Fruit fly (Drosophila melanogaster) whole organism, embryonic: ENCODE data around the gene Hsp22.

Experiments
- Abd-B ChIP-seq: fragments of 200-800 bp; sonication (Bioruptor generic); optimal IDR thresholded peaks from 2 replicates; lab custom pipeline; 2018; ENCODE audit warnings: missing biosample characterization, mild to moderate bottlenecking, missing genetic modification characterization, moderate library complexity
- Adf1 ChIP-seq: fragments of 200-800 bp; sonication (Bioruptor generic); IDR thresholded peaks from 2 replicates; pipeline ENCODE4 v1.3.6; 2022; ENCODE audit warnings: missing biosample characterization, missing genetic modification characterization
- CG11456 ChIP-seq: fragments of 200-800 bp; sonication (Bioruptor generic); IDR thresholded peaks from 3 replicates; pipeline ENCODE4 v1.3.6; 2022; ENCODE audit warnings: missing biosample characterization, missing genetic modification characterization
- CG11504 ChIP-seq: fragments of 200-800 bp; sonication (Bioruptor generic); optimal IDR thresholded peaks from 3 replicates; lab custom pipeline; 2019; ENCODE audit warnings: missing biosample characterization, mild to moderate bottlenecking, missing genetic modification characterization, moderate library complexity
- CG11560 ChIP-seq: fragments of 200-800 bp; sonication (Bioruptor generic); IDR thresholded peaks from 3 replicates; pipeline ENCODE4 v1.3.6; 2022; ENCODE audit warnings: missing biosample characterization, missing genetic modification characterization
- CG13424 ChIP-seq: fragments of 200-800 bp; sonication (Bioruptor generic); optimal IDR thresholded peaks from 2 replicates; lab custom pipeline; 2019; ENCODE audit warnings: missing biosample characterization, mild to moderate bottlenecking, missing genetic modification characterization, moderate library complexity
- CG14441 ChIP-seq: fragments of 200-800 bp; sonication (Bioruptor generic); IDR thresholded peaks from 2 replicates; pipeline ENCODE4 v1.3.6; 2022; ENCODE audit warnings: missing biosample characterization, missing genetic modification characterization
- CG1603 ChIP-seq: fragments of 200-800 bp; sonication (Bioruptor generic); optimal IDR thresholded peaks from 2 replicates; lab custom pipeline; 2019; ENCODE audit warnings: missing biosample characterization, mild to moderate bottlenecking, missing genetic modification characterization, moderate library complexity
- CG17612 ChIP-seq: fragments of 200-800 bp; sonication (Bioruptor generic); IDR thresholded peaks from 2 replicates; pipeline ENCODE4 v1.3.6; 2022; ENCODE audit warnings: missing biosample characterization, missing genetic modification characterization
- CG3163 ChIP-seq: fragments of 200-800 bp; sonication (Bioruptor generic); optimal IDR thresholded peaks from 3 replicates; lab custom pipeline; 2016; ENCODE audit warnings: missing biosample characterization, missing genetic modification characterization
- CG3281 ChIP-seq: fragments of 200-800 bp; sonication (Bioruptor generic); optimal IDR thresholded peaks from 3 replicates; lab custom pipeline; 2017; ENCODE audit warnings: missing biosample characterization, mild to moderate bottlenecking, missing genetic modification characterization
- CG3407 ChIP-seq: fragments of 200-800 bp; sonication (Bioruptor generic); optimal IDR thresholded peaks from 2 replicates; lab custom pipeline; 2018; ENCODE audit warnings: missing biosample characterization, mild to moderate bottlenecking, missing genetic modification characterization
- CG34376 ChIP-seq: fragments of 200-800 bp; sonication (Bioruptor generic); optimal IDR thresholded peaks from 2 replicates; lab custom pipeline; 2018; ENCODE audit warnings: missing biosample characterization, mild to moderate bottlenecking, missing genetic modification characterization
- CG6254 ChIP-seq: fragments of 200-800 bp; sonication (Bioruptor generic); optimal IDR thresholded peaks from 3 replicates; lab custom pipeline; 2017; ENCODE audit warnings: mild to moderate bottlenecking, missing biosample characterization, missing genetic modification reagents, missing genetic modification characterization
- CG6689 ChIP-seq: fragments of 200-800 bp; sonication (Bioruptor generic); IDR thresholded peaks from 2 replicates; pipeline ENCODE4 v1.3.6; 2022; ENCODE audit warnings: missing biosample characterization, missing genetic modification characterization
- CG7839 ChIP-seq: fragments of 200-800 bp; sonication (Bioruptor generic); optimal IDR thresholded peaks from 3 replicates; lab custom pipeline; 2018; ENCODE audit warnings: missing biosample characterization, mild to moderate bottlenecking, missing genetic modification characterization, moderate library complexity
- Chrac-16 ChIP-seq: fragments of 200-800 bp; sonication (Bioruptor generic); optimal IDR thresholded peaks from 3 replicates; lab custom pipeline; 2016; ENCODE audit warnings: missing biosample characterization, missing genetic modification characterization
- Doc2 ChIP-seq: fragments of 200-800 bp; sonication (Bioruptor generic); IDR thresholded peaks from 2 replicates; pipeline ENCODE4 v1.3.6; 2022; ENCODE audit warnings: missing biosample characterization, missing genetic modification characterization
- Dp ChIP-seq: fragments of 200-800 bp; sonication (Bioruptor generic); optimal IDR thresholded peaks from 2 replicates; lab custom pipeline; 2018; ENCODE audit warnings: missing biosample characterization, mild to moderate bottlenecking, missing genetic modification characterization, moderate library complexity
- E2f2 ChIP-seq: fragments of 200-800 bp; sonication (Bioruptor generic); IDR thresholded peaks from 2 replicates; pipeline ENCODE4 v1.3.6; 2022; ENCODE audit warnings: missing biosample characterization, missing genetic modification characterization
- Ets65A ChIP-seq: fragments of 200-800 bp; sonication (Bioruptor generic); peaks from one replicate; lab custom pipeline; 2016; ENCODE audit warnings: missing biosample characterization, missing genetic modification characterization
- Fer2 ChIP-seq: fragments of 200-800 bp; sonication (Bioruptor generic); optimal IDR thresholded peaks from 2 replicates; lab custom pipeline; 2018; ENCODE audit warnings: missing biosample characterization, mild to moderate bottlenecking, missing genetic modification characterization, moderate library complexity
- Fer3 ChIP-seq: fragments of 200-800 bp; sonication (Bioruptor generic); optimal IDR thresholded peaks from 2 replicates; lab custom pipeline; 2018; ENCODE audit warnings: missing biosample characterization, mild to moderate bottlenecking, missing genetic modification characterization, moderate library complexity
- GATAe ChIP-seq: fragments of 200-800 bp; sonication (Bioruptor generic); conservative IDR thresholded peaks from 2 replicates; pipeline ENCODE4 v1.3.6; 2022; ENCODE audit warnings: missing biosample characterization, missing genetic modification characterization
- HLHmδ ChIP-seq: fragments of 200-800 bp; sonication (Bioruptor generic); optimal IDR thresholded peaks from 2 replicates; lab custom pipeline; 2018; ENCODE audit warnings: missing biosample characterization, mild to moderate bottlenecking, missing genetic modification characterization, moderate library complexity
- Mes4 ChIP-seq: fragments of 200-800 bp; sonication (Bioruptor generic); optimal IDR thresholded peaks from 2 replicates; lab custom pipeline; 2016; ENCODE audit warnings: missing biosample characterization, missing genetic modification characterization
- NC2α ChIP-seq: fragments of 200-800 bp; sonication (Bioruptor generic); optimal IDR thresholded peaks from 2 replicates; lab custom pipeline; 2016; ENCODE audit warnings: missing biosample characterization, missing genetic modification characterization
- Nf-YA ChIP-seq: fragments of 200-800 bp; sonication (Bioruptor generic); IDR thresholded peaks from 2 replicates; pipeline ENCODE4 v1.3.6; 2022; ENCODE audit warnings: missing biosample characterization, missing genetic modification characterization
- Oaz ChIP-seq: fragments of 200-800 bp; sonication (Bioruptor generic); IDR thresholded peaks from 2 replicates; pipeline ENCODE4 v1.3.6; 2022; ENCODE audit warnings: missing biosample characterization, missing genetic modification characterization
- Rfx ChIP-seq: fragments of 200-800 bp; sonication (Bioruptor generic); IDR thresholded peaks from 2 replicates; pipeline ENCODE4 v1.3.6; 2022; ENCODE audit warnings: missing biosample characterization, missing genetic modification characterization
- Scr ChIP-seq: fragments of 200-800 bp; sonication (Bioruptor generic); IDR thresholded peaks from 2 replicates; pipeline ENCODE4 v1.3.6; 2022; ENCODE audit warnings: missing biosample characterization, missing genetic modification characterization; ENCODE audit not compliant: partially characterized antibody
- Sox100B ChIP-seq: fragments of 200-800 bp; sonication (Bioruptor generic); optimal IDR thresholded peaks from 3 replicates; lab custom pipeline; 2018; ENCODE audit warnings: missing biosample characterization, mild to moderate bottlenecking, missing genetic modification characterization
- abd-A ChIP-seq: fragments of 200-800 bp; sonication (Bioruptor generic); optimal IDR thresholded peaks from 3 replicates; lab custom pipeline; 2019; ENCODE audit warnings: missing biosample characterization, mild to moderate bottlenecking, missing genetic modification characterization, moderate library complexity
- chinmo ChIP-seq: fragments of 200-800 bp; sonication (Bioruptor generic); IDR thresholded peaks from 4 replicates; pipeline ENCODE4 v1.3.6; 2022; ENCODE audit warnings: missing biosample characterization, missing genetic modification characterization; ENCODE audit not compliant: partially characterized antibody
- chn ChIP-seq: fragments of 200-800 bp; sonication (Bioruptor generic); optimal IDR thresholded peaks from 2 replicates; lab custom pipeline; 2016; ENCODE audit warnings: missing biosample characterization, missing genetic modification characterization
- disco-r ChIP-seq: fragments of 200-800 bp; sonication (Bioruptor generic); optimal IDR thresholded peaks from 2 replicates; lab custom pipeline; 2016; ENCODE audit warnings: missing biosample characterization, missing genetic modification characterization
- gfzf ChIP-seq: fragments of 200-800 bp; sonication (Bioruptor generic); optimal IDR thresholded peaks from 2 replicates; lab custom pipeline; 2016; ENCODE audit warnings: missing biosample characterization, mild to moderate bottlenecking, missing genetic modification characterization, moderate library complexity
- gsb ChIP-seq: fragments of 200-800 bp; sonication (Bioruptor generic); IDR thresholded peaks from 2 replicates; pipeline ENCODE4 v1.3.6; 2022; ENCODE audit warnings: missing biosample characterization, missing genetic modification characterization
- lab ChIP-seq: fragments of 200-800 bp; sonication (Bioruptor generic); optimal IDR thresholded peaks from 3 replicates; lab custom pipeline; 2017; ENCODE audit warnings: missing biosample characterization, missing genetic modification characterization, mild to moderate bottlenecking, moderate library complexity, missing genetic modification reagents
- lola ChIP-seq, 3 experiments: fragments of >200 bp in 2 of 3; fragments of 200-800 bp in 1 of 3; sonication (Bioruptor generic) in 1 of 3; optimal IDR thresholded peaks; 2 replicates each; lab custom pipeline; 2017 to 2019; ENCODE audit warnings: missing biosample characterization in 3 of 3, missing genetic modification characterization in 3 of 3, mild to moderate bottlenecking in 1 of 3, moderate library complexity in 1 of 3
- maf-S ChIP-seq: fragments of 200-800 bp; sonication (Bioruptor generic); optimal IDR thresholded peaks from 2 replicates; lab custom pipeline; 2016; ENCODE audit warnings: missing biosample characterization, missing genetic modification characterization
- p53 ChIP-seq: fragments of 200-800 bp; sonication (Bioruptor generic); optimal IDR thresholded peaks from 2 replicates; lab custom pipeline; 2016; ENCODE audit warnings: missing biosample characterization, missing genetic modification characterization
- repo ChIP-seq: fragments of 200-800 bp; sonication (Bioruptor generic); optimal IDR thresholded peaks from 2 replicates; lab custom pipeline; 2016; ENCODE audit warnings: missing biosample characterization, missing genetic modification characterization
- rib ChIP-seq: fragments of 200-800 bp; sonication (Bioruptor generic); IDR thresholded peaks from 2 replicates; pipeline ENCODE4 v1.3.6; 2022; ENCODE audit warnings: missing biosample characterization, missing genetic modification characterization
- tll ChIP-seq, 2 experiments: fragments of 200-800 bp in 1 of 2; fragments of >200 bp in 1 of 2; sonication (Bioruptor generic) in 1 of 2; optimal IDR thresholded peaks; 2 replicates each; lab custom pipeline; 2017 to 2019; ENCODE audit warnings: missing biosample characterization in 2 of 2, missing genetic modification characterization in 2 of 2, mild to moderate bottlenecking in 1 of 2, moderate library complexity in 1 of 2
- unc-4 ChIP-seq: fragments of 200-800 bp; sonication (Bioruptor generic); IDR thresholded peaks from 2 replicates; pipeline ENCODE4 v1.3.6; 2022; ENCODE audit warnings: missing biosample characterization, missing genetic modification characterization; ENCODE audit not compliant: partially characterized antibody
- unpg ChIP-seq: fragments of 200-800 bp; sonication (Bioruptor generic); optimal IDR thresholded peaks from 3 replicates; lab custom pipeline; 2018; ENCODE audit warnings: missing biosample characterization, mild to moderate bottlenecking, missing genetic modification characterization, moderate library complexity
- vvl ChIP-seq: fragments of 200-800 bp; sonication (Bioruptor generic); IDR thresholded peaks from 2 replicates; pipeline ENCODE4 v1.3.6; 2022; ENCODE audit warnings: missing biosample characterization, missing genetic modification characterization
- wek ChIP-seq: fragments of 200-800 bp; sonication (Bioruptor generic); optimal IDR thresholded peaks from 3 replicates; lab custom pipeline; 2018; ENCODE audit warnings: missing biosample characterization, mild to moderate bottlenecking, missing genetic modification characterization, moderate library complexity

Hsp22 gene

dm6 chr3L:9333745-9334382 is 38.9 kb upstream of the Hsp22 start, which contains the start of gene PGRP-LA (continued):
- TF ChIP-seq CG7839 (tag; lab: Kevin White, UChicago) (peak; percentile 52), Abd-B (no peak), maf-S (GFP tag; lab: Kevin White, UChicago) (no peak), HLHmδ (GFP tag; lab: Kevin White, UChicago) (no peak), Adf1 (GFP tag; lab: Robert Waterston, UW) (no peak), Fer2 (tag; lab: Kevin White, UChicago) (no peak), CG1603 (tag; lab: Kevin White, UChicago) (no peak), unc-4 (no peak), CG14441 (GFP tag; lab: Robert Waterston, UW) (0 out of 2 replicates have a peak, but pooled peaks have one; percentile 52), rib (GFP tag; lab: Robert Waterston, UW) (no peak), tll (GFP tag; optimal IDR thresholded peaks at IDR 0.05; lab: Kevin White, UChicago) (no peak), Fer3 (tag; lab: Kevin White, UChicago) (peak; percentile 29), CG11560 (no peak), CG34376 (GFP tag; lab: Kevin White, UChicago) (no peak), gsb (GFP tag; lab: Robert Waterston, UW) (peak; percentile 37; the same call in 1 of the 2 replicates), Chrac-16 (peak; percentile 1), CG6254 (GFP tag; lab: Kevin White, UChicago) (no peak), Nf-YA (GFP tag; lab: Robert Waterston, UW) (no peak), Oaz (GFP tag; lab: Robert Waterston, UW) (no peak), CG11456 (peak; percentile 84), lab (GFP tag; lab: Kevin White, UChicago) (peak; percentile 46), CG3407 (GFP tag; lab: Kevin White, UChicago) (no peak), disco-r (GFP tag; lab: Kevin White, UChicago) (no peak), abd-A (tag; lab: Kevin White, UChicago) (no peak), E2f2 (GFP tag; lab: Robert Waterston, UW) (peak; percentile 54), vvl (peak; percentile 35; the same call in 1 of the 2 replicates), wek (GFP tag; lab: Kevin White, UChicago) (no peak), repo (no peak), Mes4 (no peak), NC2α (GFP tag; lab: Kevin White, UChicago) (no peak), gfzf (GFP tag; lab: Kevin White, UChicago) (no peak), Sox100B (GFP tag; lab: Kevin White, UChicago) (peak; percentile 20), p53 (GFP tag; lab: Kevin White, UChicago) (no peak), Rfx (GFP tag; lab: Robert Waterston, UW) (peak; percentile 84), chn (GFP tag; lab: Kevin White, UChicago) (no peak), chinmo (GFP tag; lab: Robert Waterston, UW) (no peak), lola (GFP tag; optimal IDR thresholded peaks at IDR 0.05; lab: Kevin White, UChicago) (no peak), Doc2 (GFP tag; lab: Robert Waterston, UW) (no peak), CG3281 (GFP tag; lab: Kevin White, UChicago) (peak; percentile 36), CG17612 (no peak), CG3163 (GFP tag; lab: Kevin White, UChicago) (no peak), Scr (GFP tag; lab: Robert Waterston, UW) (no peak), Dp (GFP tag; lab: Kevin White, UChicago) (peak; percentile 9), Ets65A (GFP tag; lab: Kevin White, UChicago) (no peak), CG13424 (tag; lab: Kevin White, UChicago) (peak; percentile 30), unpg (GFP tag; lab: Kevin White, UChicago) (peak; percentile 46), CG6689 (GFP tag; lab: Robert Waterston, UW) (no peak), CG11504 (peak; percentile 45), GATAe (no peak)
